Fruit fly (Drosophila melanogaster) whole organism, embryonic: ENCODE measurements around the gene CG14966.

Source experiments
- Antp ChIP-seq: fragments of 200-800 bp; sonication (Bioruptor generic); optimal IDR thresholded peaks from 3 replicates; lab custom pipeline; 2016; ENCODE audit warnings: missing biosample characterization, missing genetic modification characterization
- Atf-2 ChIP-seq: fragments of 200-800 bp; sonication (Bioruptor generic); optimal IDR thresholded peaks from 2 replicates; lab custom pipeline; 2016; ENCODE audit warnings: missing biosample characterization, missing genetic modification characterization
- Blimp-1 ChIP-seq: fragments of 200-800 bp; sonication (Bioruptor generic); optimal IDR thresholded peaks from 3 replicates; lab custom pipeline; 2018; ENCODE audit warnings: missing biosample characterization, missing genetic modification characterization, mild to moderate bottlenecking, moderate library complexity, missing genetic modification reagents
- CG11504 ChIP-seq: fragments of 200-800 bp; sonication (Bioruptor generic); optimal IDR thresholded peaks from 3 replicates; lab custom pipeline; 2019; ENCODE audit warnings: missing biosample characterization, mild to moderate bottlenecking, missing genetic modification characterization, moderate library complexity
- CG12236 ChIP-seq: fragments of 200-800 bp; sonication (Bioruptor generic); optimal IDR thresholded peaks from 2 replicates; lab custom pipeline; 2016; ENCODE audit warnings: missing biosample characterization, missing genetic modification characterization
- CG12769 ChIP-seq: fragments of 200-800 bp; sonication (Bioruptor generic); optimal IDR thresholded peaks from 2 replicates; lab custom pipeline; 2019; ENCODE audit warnings: missing biosample characterization, mild to moderate bottlenecking, missing genetic modification characterization, moderate library complexity
- CG15514 ChIP-seq: fragments of 200-800 bp; sonication (Bioruptor generic); optimal IDR thresholded peaks from 3 replicates; lab custom pipeline; 2017; ENCODE audit warnings: missing biosample characterization, missing genetic modification characterization, mild to moderate bottlenecking, moderate library complexity, missing genetic modification reagents
- CG16863 ChIP-seq: fragments of 200-800 bp; sonication (Bioruptor generic); optimal IDR thresholded peaks from 3 replicates; lab custom pipeline; 2016; ENCODE audit warnings: missing biosample characterization, missing genetic modification characterization
- CG17802 ChIP-seq: fragments of 200-800 bp; sonication (Bioruptor generic); optimal IDR thresholded peaks from 2 replicates; lab custom pipeline; 2018; ENCODE audit warnings: missing biosample characterization, mild to moderate bottlenecking, missing genetic modification characterization, moderate library complexity
- CG17912 ChIP-seq: fragments of 200-800 bp; sonication (Bioruptor generic); optimal IDR thresholded peaks from 2 replicates; lab custom pipeline; 2018; ENCODE audit warnings: missing biosample characterization, mild to moderate bottlenecking, missing genetic modification characterization
- CG2129 ChIP-seq: fragments of 200-800 bp; sonication (Bioruptor generic); IDR thresholded peaks from 2 replicates; pipeline ENCODE4 v1.3.6; 2022; ENCODE audit warnings: missing biosample characterization, missing genetic modification characterization; ENCODE audit not compliant: partially characterized antibody
- CG30431 ChIP-seq: fragments of 200-800 bp; sonication (Bioruptor generic); optimal IDR thresholded peaks from 2 replicates; lab custom pipeline; 2017; ENCODE audit warnings: missing biosample characterization, missing genetic modification characterization
- CG4404 ChIP-seq: fragments of 200-800 bp; sonication (Bioruptor generic); IDR thresholded peaks from 2 replicates; pipeline ENCODE4 v1.3.6; 2022; ENCODE audit warnings: missing biosample characterization, missing genetic modification characterization
- CG6175 ChIP-seq: fragments of 200-800 bp; sonication (Bioruptor generic); IDR thresholded peaks from 3 replicates; pipeline ENCODE4 v1.3.6; 2022; ENCODE audit warnings: missing biosample characterization, missing genetic modification characterization
- CG7556 ChIP-seq: fragments of 200-800 bp; sonication (Bioruptor generic); optimal IDR thresholded peaks from 2 replicates; lab custom pipeline; 2017; ENCODE audit warnings: missing biosample characterization, mild to moderate bottlenecking, missing genetic modification characterization
- CG7928 ChIP-seq: fragments of 200-800 bp; sonication (Bioruptor generic); optimal IDR thresholded peaks from 2 replicates; lab custom pipeline; 2017; ENCODE audit warnings: missing biosample characterization, mild to moderate bottlenecking, missing genetic modification characterization
- Dad ChIP-seq: fragments of 200-800 bp; sonication (Bioruptor generic); optimal IDR thresholded peaks from 3 replicates; lab custom pipeline; 2016; ENCODE audit warnings: missing biosample characterization, missing genetic modification characterization
- Deaf1 ChIP-seq: fragments of 200-800 bp; optimal IDR thresholded peaks from 3 replicates; lab custom pipeline; 2019; ENCODE audit warnings: missing biosample characterization, mild to moderate bottlenecking, missing genetic modification characterization, moderate library complexity
- Dek ChIP-seq: fragments of 200-800 bp; sonication (Bioruptor generic); optimal IDR thresholded peaks from 3 replicates; lab custom pipeline; 2019; ENCODE audit warnings: missing biosample characterization, mild to moderate bottlenecking, missing genetic modification characterization, moderate library complexity
- Dip3 ChIP-seq: fragments of 200-800 bp; sonication (Bioruptor generic); optimal IDR thresholded peaks from 3 replicates; lab custom pipeline; 2016; ENCODE audit warnings: missing biosample characterization, missing genetic modification characterization
- Dll ChIP-seq: fragments of 200-800 bp; sonication (Bioruptor generic); IDR thresholded peaks from 4 replicates; pipeline ENCODE4 v1.3.6; 2022; ENCODE audit warnings: missing biosample characterization, missing genetic modification characterization; ENCODE audit not compliant: partially characterized antibody
- Dref ChIP-seq: fragments of 200-800 bp; sonication (Bioruptor generic); IDR thresholded peaks from 2 replicates; pipeline ENCODE4 v1.3.6; 2022; ENCODE audit warnings: missing biosample characterization, missing genetic modification characterization
- E2f1 ChIP-seq: fragments of 200-800 bp; sonication (Bioruptor generic); IDR thresholded peaks from 2 replicates; pipeline ENCODE4 v1.3.6; 2022; ENCODE audit warnings: missing biosample characterization, missing genetic modification characterization
- Fer2 ChIP-seq: fragments of 200-800 bp; sonication (Bioruptor generic); optimal IDR thresholded peaks from 2 replicates; lab custom pipeline; 2018; ENCODE audit warnings: missing biosample characterization, mild to moderate bottlenecking, missing genetic modification characterization, moderate library complexity
- HLHmδ ChIP-seq: fragments of 200-800 bp; sonication (Bioruptor generic); optimal IDR thresholded peaks from 2 replicates; lab custom pipeline; 2018; ENCODE audit warnings: missing biosample characterization, mild to moderate bottlenecking, missing genetic modification characterization, moderate library complexity
- HmgZ ChIP-seq: fragments of 200-800 bp; sonication (Bioruptor generic); optimal IDR thresholded peaks from 2 replicates; lab custom pipeline; 2018; ENCODE audit warnings: missing biosample characterization, mild to moderate bottlenecking, missing genetic modification characterization
- Hr78 ChIP-seq, 2 experiments: fragments of 200-800 bp in 1 of 2; fragments of >200 bp in 1 of 2; sonication (Bioruptor generic) in 1 of 2; optimal IDR thresholded peaks; 2 replicates each; lab custom pipeline; 2017 to 2019; ENCODE audit warnings: missing biosample characterization in 2 of 2, missing genetic modification characterization in 2 of 2, mild to moderate bottlenecking in 1 of 2, moderate library complexity in 1 of 2
- Lim3 ChIP-seq: fragments of 200-800 bp; sonication (Bioruptor generic); IDR thresholded peaks from 2 replicates; pipeline ENCODE4 v1.3.6; 2022; ENCODE audit warnings: missing biosample characterization, missing genetic modification characterization
- NK7.1 ChIP-seq: fragments of 200-800 bp; sonication (Bioruptor generic); optimal IDR thresholded peaks from 3 replicates; lab custom pipeline; 2016; ENCODE audit warnings: missing biosample characterization, missing genetic modification characterization
- Pdp1 ChIP-seq, 2 experiments: fragments of 200-800 bp; sonication (Bioruptor generic); optimal IDR thresholded peaks; 3 replicates each; lab custom pipeline; 2016; ENCODE audit warnings: missing biosample characterization in 2 of 2, missing genetic modification characterization in 2 of 2, mild to moderate bottlenecking in 1 of 2, moderate library complexity in 1 of 2
- TFAM ChIP-seq: fragments of 200-800 bp; sonication (Bioruptor generic); optimal IDR thresholded peaks from 2 replicates; lab custom pipeline; 2017; ENCODE audit warnings: missing biosample characterization, missing genetic modification characterization, inconsistent platforms
- chinmo ChIP-seq: fragments of 200-800 bp; sonication (Bioruptor generic); IDR thresholded peaks from 4 replicates; pipeline ENCODE4 v1.3.6; 2022; ENCODE audit warnings: missing biosample characterization, missing genetic modification characterization; ENCODE audit not compliant: partially characterized antibody
- croc ChIP-seq: fragments of 200-800 bp; sonication (Bioruptor generic); conservative IDR thresholded peaks from 3 replicates; pipeline ENCODE4 v1.3.6; 2022; ENCODE audit warnings: missing biosample characterization, missing genetic modification characterization
- crp ChIP-seq, 2 experiments: fragments of 200-800 bp; sonication (Bioruptor generic); optimal IDR thresholded peaks; 2 replicates in 1 of 2; 3 replicates in 1 of 2; lab custom pipeline; 2017; ENCODE audit warnings: missing biosample characterization in 2 of 2, missing genetic modification characterization in 2 of 2, mild to moderate bottlenecking in 1 of 2, moderate library complexity in 1 of 2
- fd102C ChIP-seq: fragments of 200-800 bp; sonication (Bioruptor generic); optimal IDR thresholded peaks from 2 replicates; lab custom pipeline; 2018; ENCODE audit warnings: missing biosample characterization, mild to moderate bottlenecking, missing genetic modification characterization, moderate library complexity
- gcm ChIP-seq: fragments of 200-800 bp; sonication (Bioruptor generic); optimal IDR thresholded peaks from 2 replicates; lab custom pipeline; 2019; ENCODE audit warnings: missing biosample characterization, mild to moderate bottlenecking, missing genetic modification characterization, moderate library complexity
- hbn ChIP-seq: fragments of 200-800 bp; sonication (Bioruptor generic); IDR thresholded peaks from 2 replicates; pipeline ENCODE4 v1.3.6; 2022; ENCODE audit warnings: missing biosample characterization, missing genetic modification characterization; ENCODE audit not compliant: partially characterized antibody
- jing ChIP-seq: fragments of 200-800 bp; sonication (Bioruptor generic); optimal IDR thresholded peaks from 2 replicates; lab custom pipeline; 2018; ENCODE audit warnings: missing biosample characterization, mild to moderate bottlenecking, missing genetic modification characterization
- lov ChIP-seq, 2 experiments: fragments of 200-800 bp in 1 of 2; fragments of >200 bp in 1 of 2; sonication (Bioruptor generic) in 1 of 2; IDR thresholded peaks in 1 of 2; optimal IDR thresholded peaks in 1 of 2; 2 replicates in 1 of 2; 3 replicates in 1 of 2; pipeline versions ENCODE4 v1.3.6 to Lab custom; 2017 to 2022; ENCODE audit warnings: missing biosample characterization in 1 of 2, missing genetic modification characterization in 1 of 2
- oc ChIP-seq: fragments of 200-800 bp; sonication (Bioruptor generic); optimal IDR thresholded peaks from 2 replicates; lab custom pipeline; 2018; ENCODE audit warnings: missing biosample characterization, mild to moderate bottlenecking, missing genetic modification characterization, moderate library complexity
- pan ChIP-seq, 4 experiments: fragments of >200 bp in 3 of 4; fragments of 200-800 bp in 1 of 4; sonication (Bioruptor generic) in 1 of 4; optimal IDR thresholded peaks in 3 of 4; IDR thresholded peaks in 1 of 4; 2 replicates each; pipeline versions ENCODE4 v1.3.6 to Lab custom; 2017 to 2022; ENCODE audit warnings: missing biosample characterization in 2 of 4, missing genetic modification characterization in 2 of 4, mixed read lengths in 1 of 4
- run ChIP-seq: fragments of 200-800 bp; sonication (Bioruptor generic); optimal IDR thresholded peaks from 3 replicates; lab custom pipeline; 2018; ENCODE audit warnings: missing biosample characterization, mild to moderate bottlenecking, missing genetic modification characterization
- sc ChIP-seq, 3 experiments: fragments of >200 bp in 2 of 3; fragments of 200-800 bp in 1 of 3; sonication (Bioruptor generic) in 1 of 3; optimal IDR thresholded peaks; 2 replicates in 2 of 3; 3 replicates in 1 of 3; lab custom pipeline; 2017; ENCODE audit warnings: mild to moderate bottlenecking in 1 of 3, missing biosample characterization in 1 of 3, missing genetic modification characterization in 1 of 3, missing genetic modification reagents in 1 of 3
- slp2 ChIP-seq: fragments of 200-800 bp; sonication (Bioruptor generic); optimal IDR thresholded peaks from 2 replicates; lab custom pipeline; 2016; ENCODE audit warnings: missing biosample characterization, missing genetic modification characterization
- tx ChIP-seq: fragments of 200-800 bp; sonication (Bioruptor generic); optimal IDR thresholded peaks from 2 replicates; lab custom pipeline; 2016; ENCODE audit warnings: missing biosample characterization, missing genetic modification characterization
- zen2 ChIP-seq: fragments of 200-800 bp; sonication (Bioruptor generic); IDR thresholded peaks from 3 replicates; pipeline ENCODE4 v1.3.6; 2022; ENCODE audit warnings: missing biosample characterization, missing genetic modification characterization; ENCODE audit not compliant: partially characterized antibody

Gene CG14966

dm6 chr3L:3149060-3149872, 48.2 kb downstream of the CG14966 start (continued):
- no peak for TF ChIP-seq jing (GFP tag; lab: Kevin White, UChicago)
- TF ChIP-seq Atf-2 (GFP tag; lab: Kevin White, UChicago) = no peak
- no peak for TF ChIP-seq hbn (GFP tag; lab: Robert Waterston, UW)
- no peak; the same call in 2 of the 3 replicates for TF ChIP-seq zen2 (GFP tag; lab: Robert Waterston, UW)
- TF ChIP-seq Fer2 (tag; lab: Kevin White, UChicago) = no peak
- no peak for TF ChIP-seq CG11504 (tag; lab: Kevin White, UChicago)
- peak; percentile 93 for TF ChIP-seq Deaf1 (tag; lab: Kevin White, UChicago)
- TF ChIP-seq Dip3 (GFP tag; lab: Kevin White, UChicago) = no peak
- no peak for TF ChIP-seq Antp (GFP tag; lab: Kevin White, UChicago)
- no peak for TF ChIP-seq lov (optimal IDR thresholded peaks at IDR 0.05; lab: Kevin White, UChicago)
- TF ChIP-seq lov (GFP tag; IDR thresholded peaks at IDR 0.05; lab: Robert Waterston, UW) = no peak
- no peak for TF ChIP-seq sc (optimal IDR thresholded peaks at IDR 0.05; lab: Kevin White, UChicago)
- TF ChIP-seq sc (GFP tag; optimal IDR thresholded peaks at IDR 0.05; lab: Kevin White, UChicago) = no peak
- no peak for TF ChIP-seq CG7556 (GFP tag; lab: Kevin White, UChicago)
- TF ChIP-seq CG6175 (GFP tag; lab: Robert Waterston, UW) = no peak
- no peak for TF ChIP-seq croc (GFP tag; lab: Robert Waterston, UW)
- 0 out of 4 replicates have a peak, but pooled peaks have one; percentile 32 for TF ChIP-seq Dll (GFP tag; lab: Robert Waterston, UW)
- no peak for TF ChIP-seq CG7928 (GFP tag; lab: Kevin White, UChicago)
- TF ChIP-seq CG16863 (GFP tag; lab: Kevin White, UChicago) = no peak
- TF ChIP-seq HmgZ = peak; percentile 50
- no peak for TF ChIP-seq fd102C (GFP tag; lab: Kevin White, UChicago)
- TF ChIP-seq Blimp-1 (GFP tag; lab: Kevin White, UChicago) = no peak
- no peak for TF ChIP-seq oc (tag; lab: Kevin White, UChicago)
- TF ChIP-seq Lim3 (GFP tag; lab: Robert Waterston, UW) = no peak
- TF ChIP-seq CG12236 (GFP tag; lab: Kevin White, UChicago) = no peak
- TF ChIP-seq CG4404 (GFP tag; lab: Robert Waterston, UW) = no peak
- TF ChIP-seq CG17912 (GFP tag; lab: Kevin White, UChicago) = peak; percentile 23
- TF ChIP-seq CG2129 (GFP tag; lab: Robert Waterston, UW) = no peak
- no peak for TF ChIP-seq Dek
- TF ChIP-seq TFAM = no peak
- peak; percentile 46 for TF ChIP-seq Dref (GFP tag; lab: Robert Waterston, UW)
- peak in 1 of 2 experiments; percentile 100 for TF ChIP-seq Pdp1 (GFP tag; optimal IDR thresholded peaks at IDR 0.05; lab: Kevin White, UChicago)
- TF ChIP-seq CG30431 (GFP tag; lab: Kevin White, UChicago) = no peak
- TF ChIP-seq Dad (GFP tag; lab: Kevin White, UChicago) = no peak
- TF ChIP-seq E2f1 (GFP tag; lab: Robert Waterston, UW) = no peak
- TF ChIP-seq slp2 = no peak
- no peak for TF ChIP-seq Hr78 (GFP tag; optimal IDR thresholded peaks at IDR 0.05; lab: Kevin White, UChicago)
- TF ChIP-seq chinmo (GFP tag; lab: Robert Waterston, UW) = peak; percentile 69; the same call in 2 of the 4 replicates
- TF ChIP-seq HLHmδ = no peak
- no peak for TF ChIP-seq CG15514 (GFP tag; lab: Kevin White, UChicago)
- TF ChIP-seq CG12769 = no peak
- no peak for TF ChIP-seq crp (GFP tag; optimal IDR thresholded peaks at IDR 0.05; lab: Kevin White, UChicago)
- TF ChIP-seq pan (optimal IDR thresholded peaks at IDR 0.05; lab: Kevin White, UChicago) = no peak
- TF ChIP-seq pan (GFP tag; optimal IDR thresholded peaks at IDR 0.05 in 1 of 2, IDR thresholded peaks at IDR 0.05 in 1 of 2) = no peak
- TF ChIP-seq gcm (GFP tag; lab: Kevin White, UChicago) = no peak
- no peak for TF ChIP-seq tx (GFP tag; lab: Kevin White, UChicago)
- TF ChIP-seq run (tag; lab: Kevin White, UChicago) = no peak
- TF ChIP-seq CG17802 (tag; lab: Kevin White, UChicago) = no peak
- TF ChIP-seq NK7.1 (GFP tag; lab: Kevin White, UChicago) = no peak
